Worm (Caenorhabditis elegans) whole organism, L4 larva: ENCODE data around the gene ulp-1.
"Not testable (repeated sequence)": the region's sequence is repeated elsewhere in the genome, so short reads cannot be mapped to it uniquely, and the experiment has no call there.

Source experiments
- D1046.2 ChIP-seq: fragments of 200-800 bp; sonication (Bioruptor generic); IDR thresholded peaks from 2 replicates; pipeline ENCODE4 v1.3.6; 2022; ENCODE audit warnings: missing genetic modification characterization, missing compliant biosample characterization
- F10B5.3 ChIP-seq: sonication (generic microtip); optimal IDR thresholded peaks from 2 replicates; lab custom pipeline; 2016; ENCODE audit warnings: mild to moderate bottlenecking, missing genetic modification characterization, missing compliant biosample characterization
- F26F4.8 ChIP-seq: fragments of 200-800 bp; sonication (Bioruptor generic); conservative IDR thresholded peaks from 2 replicates; pipeline ENCODE4 v1.3.6; 2022; ENCODE audit warnings: missing genetic modification characterization, missing compliant biosample characterization
- F37D6.2 ChIP-seq: sonication (generic microtip); optimal IDR thresholded peaks from 2 replicates; lab custom pipeline; 2016; ENCODE audit warnings: mild to moderate bottlenecking, missing genetic modification characterization, missing compliant biosample characterization
- F49E8.2 ChIP-seq: sonication (generic microtip); optimal IDR thresholded peaks from 2 replicates; lab custom pipeline; 2016; ENCODE audit warnings: missing compliant biosample characterization, mild to moderate bottlenecking, missing genetic modification characterization, borderline replicate concordance
- Y105C5A.15 ChIP-seq: fragments of 200-800 bp; sonication (Bioruptor generic); IDR thresholded peaks from 2 replicates; pipeline ENCODE4 v1.3.6; 2022; ENCODE audit warnings: missing genetic modification characterization, missing compliant biosample characterization
- Y48G9A.11 ChIP-seq: fragments of 200-800 bp; sonication (Bioruptor generic); IDR thresholded peaks from 2 replicates; pipeline ENCODE4 v1.3.6; 2022; ENCODE audit warnings: missing genetic modification reagents, missing genetic modification characterization, missing compliant biosample characterization
- ZK337.2 ChIP-seq: fragments of 200-800 bp; sonication (Bioruptor generic); IDR thresholded peaks from 2 replicates; pipeline ENCODE4 v1.3.6; 2022; ENCODE audit warnings: missing genetic modification reagents, missing genetic modification characterization, missing compliant biosample characterization
- aha-1 ChIP-seq: fragments of 150-350 bp; peaks from one replicate; lab custom pipeline; 2014; ENCODE audit warnings: missing biosample characterization, missing genetic modification characterization
- ceh-20 ChIP-seq: fragments of 200-800 bp; sonication (Bioruptor generic); IDR thresholded peaks from 2 replicates; pipeline ENCODE4 v1.3.6; 2022; ENCODE audit warnings: missing genetic modification reagents, missing genetic modification characterization, missing compliant biosample characterization
- ceh-44 ChIP-seq: fragments of 200-800 bp; sonication (Bioruptor generic); IDR thresholded peaks from 2 replicates; pipeline ENCODE4 v1.3.6; 2022; ENCODE audit warnings: missing genetic modification reagents, missing genetic modification characterization, missing compliant biosample characterization
- daf-16 ChIP-seq, 3 experiments: sonication (generic microtip); optimal IDR thresholded peaks; 2 replicates each; lab custom pipeline; 2016 to 2017; ENCODE audit warnings: missing genetic modification characterization in 3 of 3, missing genetic modification reagents in 3 of 3, mild to moderate bottlenecking in 2 of 3, missing compliant biosample characterization in 2 of 3, missing biosample characterization in 1 of 3, moderate library complexity in 1 of 3
- daf-8 ChIP-seq: fragments of 200-800 bp; sonication (Bioruptor generic); IDR thresholded peaks from 2 replicates; pipeline ENCODE4 v1.3.6; 2022; ENCODE audit warnings: missing genetic modification characterization, missing compliant biosample characterization
- dmd-6 ChIP-seq: fragments of 200-800 bp; sonication (Bioruptor generic); IDR thresholded peaks from 2 replicates; pipeline ENCODE4 v1.3.6; 2022; ENCODE audit warnings: missing genetic modification reagents, missing genetic modification characterization, missing compliant biosample characterization
- dmd-8 ChIP-seq: fragments of 200-800 bp; sonication (Bioruptor generic); IDR thresholded peaks from 2 replicates; pipeline ENCODE4 v1.3.6; 2022; ENCODE audit warnings: missing genetic modification characterization, missing compliant biosample characterization
- dpl-1 ChIP-seq: fragments of 150-350 bp; optimal IDR thresholded peaks from 2 replicates; lab custom pipeline; 2014; ENCODE audit warnings: missing biosample characterization, missing genetic modification reagents, missing genetic modification characterization
- duxl-1 ChIP-seq: sonication (generic microtip); optimal IDR thresholded peaks from 2 replicates; lab custom pipeline; 2016; ENCODE audit warnings: mild to moderate bottlenecking, missing genetic modification characterization, moderate library complexity, missing compliant biosample characterization; ENCODE audit not compliant: poor library complexity
- dve-1 ChIP-seq: sonication (generic microtip); optimal IDR thresholded peaks from 2 replicates; lab custom pipeline; 2017; ENCODE audit warnings: antibody characterized with exemption, mild to moderate bottlenecking, missing genetic modification characterization, missing compliant biosample characterization; ENCODE audit not compliant: insufficient read depth
- gei-8 ChIP-seq: fragments of 200-800 bp; sonication (Bioruptor generic); optimal IDR thresholded peaks from 2 replicates; lab custom pipeline; 2018; ENCODE audit warnings: mild to moderate bottlenecking, missing genetic modification characterization, missing compliant biosample characterization
- hlh-30 ChIP-seq: sonication (generic microtip); optimal IDR thresholded peaks from 2 replicates; lab custom pipeline; 2017; ENCODE audit warnings: antibody characterized with exemption, mild to moderate bottlenecking, missing genetic modification characterization, missing compliant biosample characterization; ENCODE audit not compliant: insufficient read depth
- hmg-1.1 ChIP-seq: fragments of 200-800 bp; sonication (Bioruptor generic); IDR thresholded peaks from 2 replicates; pipeline ENCODE4 v1.3.6; 2022; ENCODE audit warnings: missing genetic modification reagents, missing genetic modification characterization, missing compliant biosample characterization
- jun-1 ChIP-seq: fragments of 150-350 bp; optimal IDR thresholded peaks from 2 replicates; lab custom pipeline; 2014; ENCODE audit warnings: missing biosample characterization, missing genetic modification reagents, missing genetic modification characterization
- lim-7 ChIP-seq: fragments of 200-800 bp; sonication (Bioruptor generic); IDR thresholded peaks from 2 replicates; pipeline ENCODE4 v1.3.6; 2022; ENCODE audit warnings: missing genetic modification characterization, missing compliant biosample characterization
- lin-13 ChIP-seq: fragments of 150-350 bp; optimal IDR thresholded peaks from 2 replicates; lab custom pipeline; 2014; ENCODE audit warnings: missing biosample characterization, missing genetic modification reagents, missing genetic modification characterization
- lin-29 ChIP-seq: fragments of 200-800 bp; sonication (Bioruptor generic); IDR thresholded peaks from 2 replicates; pipeline ENCODE4 v1.3.6; 2022; ENCODE audit warnings: missing genetic modification reagents, missing genetic modification characterization, missing compliant biosample characterization
- lir-3 ChIP-seq: sonication (generic microtip); optimal IDR thresholded peaks from 2 replicates; lab custom pipeline; 2016; ENCODE audit warnings: mild to moderate bottlenecking, missing genetic modification characterization, missing compliant biosample characterization
- mdl-1 ChIP-seq, 2 experiments: fragments of 150-350 bp in 1 of 2; sonication (generic microtip) in 1 of 2; optimal IDR thresholded peaks; 2 replicates each; lab custom pipeline; 2014 to 2017; ENCODE audit warnings: missing biosample characterization in 2 of 2, missing genetic modification characterization in 2 of 2
- mdt-29 ChIP-seq: fragments of 200-800 bp; sonication (Bioruptor generic); IDR thresholded peaks from 2 replicates; pipeline ENCODE4 v1.3.6; 2022; ENCODE audit warnings: missing genetic modification reagents, missing genetic modification characterization, missing compliant biosample characterization
- mes-2 ChIP-seq: sonication (generic microtip); optimal IDR thresholded peaks from 2 replicates; lab custom pipeline; 2016; ENCODE audit warnings: missing genotype, mild to moderate bottlenecking, missing genetic modification characterization, missing compliant biosample characterization; ENCODE audit not compliant: poor library complexity, severe bottlenecking
- mxl-2 ChIP-seq: fragments of 200-800 bp; sonication (Bioruptor generic); conservative IDR thresholded peaks from 2 replicates; pipeline ENCODE4 v1.3.6; 2022; ENCODE audit warnings: missing genetic modification reagents, missing genetic modification characterization, missing compliant biosample characterization
- mxl-3 ChIP-seq: fragments of 200-800 bp; sonication (Bioruptor generic); optimal IDR thresholded peaks from 2 replicates; lab custom pipeline; 2018; ENCODE audit warnings: mild to moderate bottlenecking, missing genetic modification characterization, missing compliant biosample characterization
- nhr-111 ChIP-seq: fragments of 200-800 bp; sonication (Bioruptor generic); optimal IDR thresholded peaks from 2 replicates; lab custom pipeline; 2018; ENCODE audit warnings: mild to moderate bottlenecking, missing genetic modification characterization, missing compliant biosample characterization
- nhr-41 ChIP-seq: fragments of 200-800 bp; sonication (Bioruptor generic); IDR thresholded peaks from 2 replicates; pipeline ENCODE4 v1.3.6; 2022; ENCODE audit warnings: missing genetic modification reagents, missing genetic modification characterization, missing compliant biosample characterization
- nhr-6 ChIP-seq: fragments of 150-350 bp; optimal IDR thresholded peaks from 2 replicates; lab custom pipeline; 2014; ENCODE audit warnings: missing biosample characterization, missing genetic modification characterization
- nhr-77 ChIP-seq: fragments of 150-350 bp; optimal IDR thresholded peaks from 2 replicates; lab custom pipeline; 2014; ENCODE audit warnings: missing biosample characterization, missing genetic modification characterization
- pha-4 ChIP-seq, 2 experiments: fragments of 150-350 bp in 1 of 2; fragments of 200-800 bp in 1 of 2; sonication (Bioruptor generic) in 1 of 2; IDR thresholded peaks in 1 of 2; optimal IDR thresholded peaks in 1 of 2; 2 replicates each; pipeline versions ENCODE4 v1.3.6 to Lab custom; 2014 to 2022; ENCODE audit warnings: missing genetic modification characterization in 2 of 2, missing genetic modification reagents in 2 of 2, missing biosample characterization in 1 of 2, missing compliant biosample characterization in 1 of 2
- php-3 ChIP-seq: fragments of 200-800 bp; sonication (Bioruptor generic); IDR thresholded peaks from 2 replicates; pipeline ENCODE4 v1.3.6; 2022; ENCODE audit warnings: missing genetic modification reagents, missing genetic modification characterization, missing compliant biosample characterization
- rbr-2 ChIP-seq: sonication (generic microtip); optimal IDR thresholded peaks from 2 replicates; lab custom pipeline; 2016; ENCODE audit warnings: missing genotype, missing genetic modification characterization, missing compliant biosample characterization
- saeg-2 ChIP-seq: fragments of 200-800 bp; sonication (Bioruptor generic); IDR thresholded peaks from 2 replicates; pipeline ENCODE4 v1.3.6; 2022; ENCODE audit warnings: missing genetic modification reagents, missing genetic modification characterization, missing compliant biosample characterization
- set-16 ChIP-seq: fragments of 200-800 bp; sonication (Bioruptor generic); IDR thresholded peaks from 2 replicates; pipeline ENCODE4 v1.3.6; 2022; ENCODE audit warnings: missing genetic modification reagents, missing genetic modification characterization, missing compliant biosample characterization
- spr-1 ChIP-seq: sonication (generic microtip); optimal IDR thresholded peaks from 2 replicates; lab custom pipeline; 2016; ENCODE audit warnings: mild to moderate bottlenecking, missing genetic modification characterization, missing compliant biosample characterization
- spr-3 ChIP-seq: fragments of 200-800 bp; sonication (Bioruptor generic); optimal IDR thresholded peaks from 2 replicates; lab custom pipeline; 2018; ENCODE audit warnings: mild to moderate bottlenecking, missing genetic modification characterization, missing compliant biosample characterization
- tra-1 ChIP-seq: fragments of 200-800 bp; sonication (Bioruptor generic); IDR thresholded peaks from 2 replicates; pipeline ENCODE4 v1.3.6; 2022; ENCODE audit warnings: missing genetic modification reagents, missing genetic modification characterization, missing compliant biosample characterization
- vab-7 ChIP-seq: fragments of 200-800 bp; sonication (Bioruptor generic); IDR thresholded peaks from 2 replicates; pipeline ENCODE4 v1.3.6; 2022; ENCODE audit warnings: missing genetic modification reagents, missing genetic modification characterization, missing compliant biosample characterization
- zfp-2 ChIP-seq: sonication (generic microtip); optimal IDR thresholded peaks from 2 replicates; lab custom pipeline; 2016; ENCODE audit warnings: mild to moderate bottlenecking, missing genetic modification characterization, missing compliant biosample characterization
- zfp-3 ChIP-seq: fragments of 200-800 bp; sonication (Bioruptor generic); conservative IDR thresholded peaks from 2 replicates; pipeline ENCODE4 v1.3.6; 2022; ENCODE audit warnings: missing genetic modification reagents, missing genetic modification characterization, missing compliant biosample characterization
- zip-11 ChIP-seq: fragments of 200-800 bp; sonication (Bioruptor generic); IDR thresholded peaks from 2 replicates; pipeline ENCODE4 v1.3.6; 2022; ENCODE audit warnings: missing genetic modification characterization, missing compliant biosample characterization

The ulp-1 gene

ce11 chrIII:5211137-5211648 lies 41.6 kb upstream of the ulp-1 start:
- TF ChIP-seq F49E8.2 (peak; percentile 55), hmg-1.1 (GFP tag; lab: Robert Waterston, UW) (peak; percentile 81; the same call in 1 of the 2 replicates), daf-8 (GFP tag; lab: Robert Waterston, UW) (peak; percentile 88; the same call in 1 of the 2 replicates), vab-7 (GFP tag; lab: Robert Waterston, UW) (peak; percentile 75), zfp-2 (peak; percentile 11), spr-1 (tag; lab: Kevin White, UChicago) (peak; percentile 78), F26F4.8 (GFP tag; lab: Robert Waterston, UW) (0 out of 2 replicates have a peak, but pooled peaks have one; percentile 61), D1046.2 (GFP tag; lab: Robert Waterston, UW) (0 out of 2 replicates have a peak, but pooled peaks have one; percentile 49), aha-1 (tag; lab: Kevin White, UChicago) (peak; percentile 14), Y105C5A.15 (GFP tag; lab: Robert Waterston, UW) (0 out of 2 replicates have a peak, but pooled peaks have one; percentile 36), daf-16 (GFP tag; optimal IDR thresholded peaks at IDR 0.05; lab: Kevin White, UChicago) (peak; percentile 57 to 83), php-3 (GFP tag; lab: Robert Waterston, UW) (peak; percentile 76), mxl-3 (GFP tag; lab: Kevin White, UChicago) (peak; percentile 86), duxl-1 (tag; lab: Kevin White, UChicago) (peak; percentile 51), hlh-30 (tag; lab: Kevin White, UChicago) (peak; percentile 56), saeg-2 (GFP tag; lab: Robert Waterston, UW) (0 out of 2 replicates have a peak, but pooled peaks have one; percentile 59), lim-7 (GFP tag; lab: Robert Waterston, UW) (peak; percentile 57; the same call in 1 of the 2 replicates), F10B5.3 (tag; lab: Kevin White, UChicago) (peak; percentile 67), dmd-6 (GFP tag; lab: Robert Waterston, UW) (peak; percentile 74), set-16 (peak; percentile 85), nhr-77 (tag; lab: Kevin White, UChicago) (peak; percentile 27), lin-29 (GFP tag; lab: Robert Waterston, UW) (peak; percentile 53; the same call in 1 of the 2 replicates), gei-8 (peak; percentile 37), jun-1 (tag; lab: Kevin White, UChicago) (peak; percentile 45), mxl-2 (0 out of 2 replicates have a peak, but pooled peaks have one; percentile 18), mdl-1 (tag; optimal IDR thresholded peaks at IDR 0.05; lab: Kevin White, UChicago) (peak in 1 of 2 experiments; percentile 40), dmd-8 (GFP tag; lab: Robert Waterston, UW) (peak; percentile 68), ZK337.2 (GFP tag; lab: Robert Waterston, UW) (peak; percentile 47; the same call in 1 of the 2 replicates), F37D6.2 (peak; percentile 57), nhr-6 (peak; percentile 29), zip-11 (GFP tag; lab: Robert Waterston, UW) (0 out of 2 replicates have a peak, but pooled peaks have one; percentile 68), dve-1 (tag; lab: Kevin White, UChicago) (peak; percentile 70), dpl-1 (GFP tag; lab: Kevin White, UChicago) (peak; percentile 41), mes-2 (tag; lab: Kevin White, UChicago) (peak; percentile 23), lin-13 (GFP tag; lab: Kevin White, UChicago) (peak; percentile 70), nhr-41 (GFP tag; lab: Robert Waterston, UW) (peak; percentile 71), nhr-111 (GFP tag; lab: Kevin White, UChicago) (peak; percentile 35), zfp-3 (GFP tag; lab: Robert Waterston, UW) (peak; percentile 53; the same call in 1 of the 2 replicates), lir-3 (peak; percentile 43), pha-4 (GFP tag; IDR thresholded peaks at IDR 0.05; lab: Robert Waterston, UW) (peak; percentile 82), rbr-2 (tag; lab: Kevin White, UChicago) (peak; percentile 78), spr-3 (GFP tag; lab: Kevin White, UChicago) (peak; percentile 76), tra-1 (GFP tag; lab: Robert Waterston, UW) (peak; percentile 73; the same call in 1 of the 2 replicates), mdt-29 (peak; percentile 76), ceh-44 (GFP tag; lab: Robert Waterston, UW) (peak; percentile 6; the same call in 1 of the 2 replicates), ceh-20 (GFP tag; lab: Robert Waterston, UW) (peak; percentile 78; the same call in 1 of the 2 replicates), Y48G9A.11 (GFP tag; lab: Robert Waterston, UW) (peak; percentile 70; the same call in 1 of the 2 replicates)
- not testable (repeated sequence) for TF ChIP-seq daf-16, pha-4 (tag; optimal IDR thresholded peaks at IDR 0.05; lab: Kevin White, UChicago)
